Worm (Caenorhabditis elegans): ENCODE measurements around the gene K06A9.2.

ce11 chrX:1523272-1523671, 12.9 kb upstream of the K06A9.2 start:
- TF ChIP-seq ama-1 (optimal IDR thresholded peaks at IDR 0.05) (no peak), tbx-37 (GFP tag; conservative IDR thresholded peaks at IDR 0.05) (no peak), hnd-1 (tag; optimal IDR thresholded peaks at IDR 0.05) (no peak), hmg-4 (GFP tag; optimal IDR thresholded peaks at IDR 0.05) (no peak)

Measured in whole organism, early embryonic.